Worm (Caenorhabditis elegans): ENCODE measurements around the gene phat-6.

DNA sequence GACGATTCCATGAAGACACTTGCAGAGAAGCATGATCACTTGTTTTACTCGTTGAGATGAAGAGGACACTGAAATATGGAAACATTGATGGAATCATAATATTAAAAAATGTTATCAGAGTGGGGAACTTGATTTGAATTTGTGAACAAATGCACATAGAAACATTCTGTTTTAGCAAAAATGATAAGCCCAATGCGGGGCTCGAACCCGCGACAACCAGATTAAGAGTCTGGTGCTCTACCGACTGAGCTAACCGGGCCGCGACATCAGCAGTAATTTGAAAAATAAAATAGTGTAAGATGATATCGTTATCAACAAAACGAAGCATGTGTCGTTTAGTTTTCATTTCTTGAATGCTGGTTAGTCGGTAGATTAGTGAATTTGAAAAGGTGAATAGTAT, 47.0 kb upstream of the phat-6 start:
- no peak for TF ChIP-seq daf-12 (tag; optimal IDR thresholded peaks at IDR 0.05)
- TF ChIP-seq ceh-9 (tag; optimal IDR thresholded peaks at IDR 0.05) = no peak
- no peak for TF ChIP-seq tbx-2 (tag; optimal IDR thresholded peaks at IDR 0.05)
- no peak for TF ChIP-seq egl-27 (tag; optimal IDR thresholded peaks at IDR 0.05)
- no peak for TF ChIP-seq snpc-4 (tag; optimal IDR thresholded peaks at IDR 0.05)

Measured in whole organism, L3 larva.